Fruit fly (Drosophila melanogaster): ENCODE data around the gene CG33189.

CG33189 gene

DNA sequence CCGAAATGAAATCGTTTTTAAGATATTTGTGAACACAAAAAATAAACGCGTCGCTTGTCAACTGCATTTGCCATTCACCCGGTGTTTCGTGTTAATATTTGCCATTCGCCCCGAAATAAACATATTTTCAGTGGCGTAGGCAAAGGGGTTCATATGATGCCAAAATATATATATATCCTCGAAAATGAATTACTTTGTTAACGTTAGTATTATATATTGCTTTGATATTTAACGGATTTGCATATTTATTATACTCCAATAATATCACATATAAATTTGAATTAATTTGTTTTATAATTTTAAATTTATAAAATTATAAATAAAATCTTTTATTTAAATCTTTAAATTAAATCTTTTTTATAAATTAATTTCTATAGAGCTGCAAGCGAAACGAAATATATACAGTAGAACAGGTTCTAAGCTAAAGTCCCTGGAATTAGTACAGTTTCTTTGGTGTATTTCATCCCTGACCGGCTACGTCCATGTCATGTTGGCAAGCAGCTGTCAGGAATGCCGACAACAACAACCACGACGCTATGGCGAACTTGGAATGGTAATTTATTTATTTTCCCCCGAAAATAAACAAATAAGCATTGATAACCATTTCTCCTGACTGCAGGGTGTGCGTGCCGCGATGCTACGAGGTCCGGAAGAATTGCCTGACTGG is 48.9 kb downstream of the CG33189 start, which contains the start of the genes M1BP and CG8202 (continued):
- TF ChIP-seq insv (GFP tag; optimal IDR thresholded peaks at IDR 0.05) (peak in 1 of 2 experiments; percentile 74), CG10267 (tag; optimal IDR thresholded peaks at IDR 0.05) (peak; percentile 91), fd64A (GFP tag; optimal IDR thresholded peaks at IDR 0.05) (peak; percentile 18), nerfin-1 (tag; optimal IDR thresholded peaks at IDR 0.05) (peak; percentile 90), gcm (GFP tag; optimal IDR thresholded peaks at IDR 0.05) (peak; percentile 94), Dip2 (GFP tag; IDR thresholded peaks at IDR 0.05) (no peak), dmrt99B (tag; optimal IDR thresholded peaks at IDR 0.05) (peak; percentile 91), exex (tag; optimal IDR thresholded peaks at IDR 0.05) (peak; percentile 66), eyg (GFP tag; optimal IDR thresholded peaks at IDR 0.05) (no peak), Dad (GFP tag; optimal IDR thresholded peaks at IDR 0.05) (peak; percentile 43), CG18764 (GFP tag; optimal IDR thresholded peaks at IDR 0.05) (peak; percentile 79), CG8281 (tag; optimal IDR thresholded peaks at IDR 0.05) (peak; percentile 82), CG12659 (GFP tag; optimal IDR thresholded peaks at IDR 0.05) (peak; percentile 94), CG17385 (GFP tag; optimal IDR thresholded peaks at IDR 0.05) (peak; percentile 89), fd3F (GFP tag; optimal IDR thresholded peaks at IDR 0.05) (peak; percentile 83), mirr (GFP tag; optimal IDR thresholded peaks at IDR 0.05) (peak; percentile 56), CG7745 (tag; optimal IDR thresholded peaks at IDR 0.05) (no peak), chif (GFP tag; optimal IDR thresholded peaks at IDR 0.05) (peak; percentile 8 to 67), CG6175 (GFP tag; IDR thresholded peaks at IDR 0.05) (0 out of 3 replicates have a peak, but pooled peaks have one; percentile 63), NFAT (GFP tag; IDR thresholded peaks at IDR 0.05) (peak; percentile 81), CG12104 (GFP tag; optimal IDR thresholded peaks at IDR 0.05) (peak; percentile 87), CG4360 (GFP tag; IDR thresholded peaks at IDR 0.05) (peak; percentile 95), CG8478 (optimal IDR thresholded peaks at IDR 0.05) (no peak), mam (GFP tag; optimal IDR thresholded peaks at IDR 0.05) (peak; percentile 78), CG8924 (tag; optimal IDR thresholded peaks at IDR 0.05) (peak; percentile 96), CHES-1-like (GFP tag; optimal IDR thresholded peaks at IDR 0.05) (peak; percentile 27), CG2678 (tag; optimal IDR thresholded peaks at IDR 0.05) (peak; percentile 97), usp (GFP tag; optimal IDR thresholded peaks at IDR 0.05) (no peak), Dp (GFP tag; optimal IDR thresholded peaks at IDR 0.05) (peak; percentile 2), Six4 (GFP tag; optimal IDR thresholded peaks at IDR 0.05) (peak; percentile 86), esg (GFP tag; conservative IDR thresholded peaks at IDR 0.05) (peak; percentile 67; the same call in 1 of the 2 replicates), CG16863 (GFP tag; optimal IDR thresholded peaks at IDR 0.05) (peak; percentile 55), D (optimal IDR thresholded peaks at IDR 0.05) (no peak), D (GFP tag; optimal IDR thresholded peaks at IDR 0.05) (peak; percentile 90), Ada2b (GFP tag; IDR thresholded peaks at IDR 0.05) (peak; percentile 55; the same call in 1 of the 2 replicates), sd (tag; optimal IDR thresholded peaks at IDR 0.05) (peak; percentile 93), stwl (tag; optimal IDR thresholded peaks at IDR 0.05) (peak; percentile 27), Gsc (GFP tag; IDR thresholded peaks at IDR 0.05) (no peak; the same call in 1 of the 2 replicates), Hr39 (optimal IDR thresholded peaks at IDR 0.05) (no peak), Xrp1 (GFP tag; IDR thresholded peaks at IDR 0.05) (peak; percentile 84), klu (GFP tag; IDR thresholded peaks at IDR 0.05) (peak; percentile 67; the same call in 1 of the 2 replicates), sc (optimal IDR thresholded peaks at IDR 0.05) (no peak), sc (GFP tag; optimal IDR thresholded peaks at IDR 0.05) (peak; percentile 86), CG10462 (GFP tag; optimal IDR thresholded peaks at IDR 0.05) (peak; percentile 78), kni (GFP tag; optimal IDR thresholded peaks at IDR 0.05) (no peak), Bgb (GFP tag; IDR thresholded peaks at IDR 0.05; ENCODE audit: partially characterized antibody) (no peak), Abd-B (GFP tag; optimal IDR thresholded peaks at IDR 0.05) (peak; percentile 87), Doc2 (GFP tag; IDR thresholded peaks at IDR 0.05) (peak; percentile 34; the same call in 1 of the 2 replicates), CG12391 (tag; optimal IDR thresholded peaks at IDR 0.05) (peak; percentile 95), Eip74EF (GFP tag; optimal IDR thresholded peaks at IDR 0.05) (no peak)

Measured in whole organism, embryonic.